Fruit fly (Drosophila melanogaster) whole organism, embryonic: ENCODE measurements around the gene CG9733.

Experiments
- B-H2 ChIP-seq: fragments of 200-800 bp; sonication (Bioruptor generic); optimal IDR thresholded peaks from 2 replicates; lab custom pipeline; 2018; ENCODE audit warnings: missing biosample characterization, mild to moderate bottlenecking, missing genetic modification characterization
- CG10209 ChIP-seq: fragments of 200-800 bp; sonication (Bioruptor generic); optimal IDR thresholded peaks from 3 replicates; lab custom pipeline; 2017; ENCODE audit warnings: missing biosample characterization, mild to moderate bottlenecking, missing genetic modification characterization, missing genetic modification reagents
- CG11093 ChIP-seq: fragments of 200-800 bp; sonication (Bioruptor generic); IDR thresholded peaks from 3 replicates; pipeline ENCODE4 v1.3.6; 2022; ENCODE audit warnings: missing biosample characterization, missing genetic modification characterization
- CG12769 ChIP-seq: fragments of 200-800 bp; sonication (Bioruptor generic); optimal IDR thresholded peaks from 2 replicates; lab custom pipeline; 2019; ENCODE audit warnings: missing biosample characterization, mild to moderate bottlenecking, missing genetic modification characterization, moderate library complexity
- CG14014 ChIP-seq: fragments of 200-800 bp; sonication (Bioruptor generic); IDR thresholded peaks from 2 replicates; pipeline ENCODE4 v1.3.6; 2022; ENCODE audit warnings: missing biosample characterization, missing genetic modification characterization
- CG15269 ChIP-seq: fragments of 200-800 bp; sonication (Bioruptor generic); optimal IDR thresholded peaks from 2 replicates; lab custom pipeline; 2018; ENCODE audit warnings: missing biosample characterization, mild to moderate bottlenecking, missing genetic modification characterization, moderate library complexity
- CG15514 ChIP-seq: fragments of 200-800 bp; sonication (Bioruptor generic); optimal IDR thresholded peaks from 3 replicates; lab custom pipeline; 2017; ENCODE audit warnings: missing biosample characterization, missing genetic modification characterization, mild to moderate bottlenecking, moderate library complexity, missing genetic modification reagents
- CG16815 ChIP-seq: fragments of 200-800 bp; sonication (Bioruptor generic); optimal IDR thresholded peaks from 3 replicates; lab custom pipeline; 2017; ENCODE audit warnings: missing biosample characterization, mild to moderate bottlenecking, missing genetic modification characterization
- CG16863 ChIP-seq: fragments of 200-800 bp; sonication (Bioruptor generic); optimal IDR thresholded peaks from 3 replicates; lab custom pipeline; 2016; ENCODE audit warnings: missing biosample characterization, missing genetic modification characterization
- CG17186 ChIP-seq: fragments of 200-800 bp; sonication (Bioruptor generic); optimal IDR thresholded peaks from 3 replicates; lab custom pipeline; 2017; ENCODE audit warnings: missing biosample characterization, missing genetic modification reagents, missing genetic modification characterization
- CG18011 ChIP-seq: fragments of 200-800 bp; sonication (Bioruptor generic); optimal IDR thresholded peaks from 2 replicates; lab custom pipeline; 2017; ENCODE audit warnings: missing biosample characterization, missing genetic modification characterization, mild to moderate bottlenecking, moderate library complexity, missing genotype
- CG2120 ChIP-seq: fragments of 200-800 bp; sonication (Bioruptor generic); optimal IDR thresholded peaks from 3 replicates; lab custom pipeline; 2016; ENCODE audit warnings: missing biosample characterization, missing genetic modification characterization
- CG3838 ChIP-seq: fragments of 200-800 bp; sonication (Bioruptor generic); optimal IDR thresholded peaks from 3 replicates; lab custom pipeline; 2016; ENCODE audit warnings: missing biosample characterization, missing genetic modification characterization
- CG4404 ChIP-seq: fragments of 200-800 bp; sonication (Bioruptor generic); IDR thresholded peaks from 2 replicates; pipeline ENCODE4 v1.3.6; 2022; ENCODE audit warnings: missing biosample characterization, missing genetic modification characterization
- CG6175 ChIP-seq: fragments of 200-800 bp; sonication (Bioruptor generic); IDR thresholded peaks from 3 replicates; pipeline ENCODE4 v1.3.6; 2022; ENCODE audit warnings: missing biosample characterization, missing genetic modification characterization
- CG7786 ChIP-seq: fragments of 200-800 bp; sonication (Bioruptor generic); optimal IDR thresholded peaks from 2 replicates; lab custom pipeline; 2016; ENCODE audit warnings: missing biosample characterization, missing genetic modification characterization
- CG9609 ChIP-seq: fragments of 200-800 bp; sonication (Bioruptor generic); optimal IDR thresholded peaks from 3 replicates; lab custom pipeline; 2016; ENCODE audit warnings: missing biosample characterization, missing genetic modification characterization
- CG9797 ChIP-seq: fragments of 200-800 bp; sonication (Bioruptor generic); optimal IDR thresholded peaks from 3 replicates; lab custom pipeline; 2018; ENCODE audit warnings: missing biosample characterization, mild to moderate bottlenecking, missing genetic modification characterization
- CG9932 ChIP-seq: fragments of 200-800 bp; sonication (Bioruptor generic); IDR thresholded peaks from 2 replicates; pipeline ENCODE4 v1.3.6; 2022; ENCODE audit warnings: missing biosample characterization, missing genetic modification characterization
- CrebB ChIP-seq: fragments of 200-800 bp; sonication (Bioruptor generic); optimal IDR thresholded peaks from 3 replicates; lab custom pipeline; 2018; ENCODE audit warnings: missing biosample characterization, mild to moderate bottlenecking, missing genetic modification characterization
- E2f1 ChIP-seq: fragments of 200-800 bp; sonication (Bioruptor generic); IDR thresholded peaks from 2 replicates; pipeline ENCODE4 v1.3.6; 2022; ENCODE audit warnings: missing biosample characterization, missing genetic modification characterization
- Fer3 ChIP-seq: fragments of 200-800 bp; sonication (Bioruptor generic); optimal IDR thresholded peaks from 2 replicates; lab custom pipeline; 2018; ENCODE audit warnings: missing biosample characterization, mild to moderate bottlenecking, missing genetic modification characterization, moderate library complexity
- Hmx ChIP-seq: fragments of 200-800 bp; sonication (Bioruptor generic); optimal IDR thresholded peaks from 2 replicates; lab custom pipeline; 2016; ENCODE audit warnings: missing biosample characterization, missing genetic modification characterization
- MBD-R2 ChIP-seq: fragments of 200-800 bp; sonication (Bioruptor generic); IDR thresholded peaks from 2 replicates; pipeline ENCODE4 v1.3.6; 2022; ENCODE audit warnings: missing biosample characterization, missing genetic modification characterization
- Mad ChIP-seq: fragments of 200-800 bp; sonication (Bioruptor generic); optimal IDR thresholded peaks from 2 replicates; lab custom pipeline; 2016; ENCODE audit warnings: missing biosample characterization, missing genetic modification characterization
- Meics ChIP-seq: fragments of 200-800 bp; sonication (Bioruptor generic); optimal IDR thresholded peaks from 2 replicates; lab custom pipeline; 2017; ENCODE audit warnings: missing biosample characterization, mild to moderate bottlenecking, missing genetic modification characterization
- NfI ChIP-seq: fragments of 200-800 bp; sonication (Bioruptor generic); optimal IDR thresholded peaks from 3 replicates; lab custom pipeline; 2018; ENCODE audit warnings: missing biosample characterization, mild to moderate bottlenecking, missing genetic modification characterization, moderate library complexity
- Rfx ChIP-seq: fragments of 200-800 bp; sonication (Bioruptor generic); IDR thresholded peaks from 2 replicates; pipeline ENCODE4 v1.3.6; 2022; ENCODE audit warnings: missing biosample characterization, missing genetic modification characterization
- Rx ChIP-seq: fragments of 200-800 bp; sonication (Bioruptor generic); IDR thresholded peaks from 2 replicates; pipeline ENCODE4 v1.3.6; 2022; ENCODE audit warnings: missing biosample characterization, missing genetic modification characterization
- Sry-β ChIP-seq: fragments of 200-800 bp; sonication (Bioruptor generic); optimal IDR thresholded peaks from 2 replicates; lab custom pipeline; 2018; ENCODE audit warnings: missing biosample characterization, mild to moderate bottlenecking, missing genetic modification characterization, moderate library complexity
- Ssrp ChIP-seq: fragments of 200-800 bp; sonication (Bioruptor generic); optimal IDR thresholded peaks from 2 replicates; lab custom pipeline; 2018; ENCODE audit warnings: missing biosample characterization, mild to moderate bottlenecking, missing genetic modification characterization, moderate library complexity
- Stat92E ChIP-seq, 3 experiments: fragments of >200 bp in 2 of 3; fragments of 200-800 bp in 1 of 3; sonication (Bioruptor generic) in 1 of 3; optimal IDR thresholded peaks; 2 replicates each; lab custom pipeline; 2017 to 2019; ENCODE audit warnings: missing biosample characterization in 3 of 3, missing genetic modification characterization in 3 of 3, mild to moderate bottlenecking in 1 of 3, moderate library complexity in 1 of 3
- Taf1 ChIP-seq: fragments of 200-800 bp; sonication (Bioruptor generic); IDR thresholded peaks from 2 replicates; pipeline ENCODE4 v1.3.6; 2022; ENCODE audit warnings: missing biosample characterization, missing genetic modification characterization
- ac ChIP-seq: fragments of 200-800 bp; sonication (Bioruptor generic); optimal IDR thresholded peaks from 3 replicates; lab custom pipeline; 2017; ENCODE audit warnings: missing biosample characterization, mild to moderate bottlenecking, missing genetic modification characterization
- aop ChIP-seq: fragments of 200-800 bp; sonication (Bioruptor generic); IDR thresholded peaks from 2 replicates; pipeline ENCODE4 v1.3.6; 2022; ENCODE audit warnings: missing biosample characterization, missing genetic modification characterization
- ato ChIP-seq: fragments of 200-800 bp; sonication (Bioruptor generic); IDR thresholded peaks from 2 replicates; pipeline ENCODE4 v1.3.6; 2022; ENCODE audit warnings: missing biosample characterization, missing genetic modification characterization; ENCODE audit not compliant: partially characterized antibody
- croc ChIP-seq: fragments of 200-800 bp; sonication (Bioruptor generic); conservative IDR thresholded peaks from 3 replicates; pipeline ENCODE4 v1.3.6; 2022; ENCODE audit warnings: missing biosample characterization, missing genetic modification characterization
- dati ChIP-seq: fragments of 200-800 bp; sonication (Bioruptor generic); IDR thresholded peaks from 2 replicates; pipeline ENCODE4 v1.3.6; 2022; ENCODE audit warnings: missing biosample characterization, missing genetic modification characterization
- fd102C ChIP-seq: fragments of 200-800 bp; sonication (Bioruptor generic); optimal IDR thresholded peaks from 2 replicates; lab custom pipeline; 2018; ENCODE audit warnings: missing biosample characterization, mild to moderate bottlenecking, missing genetic modification characterization, moderate library complexity
- fd3F ChIP-seq: fragments of 200-800 bp; sonication (Bioruptor generic); optimal IDR thresholded peaks from 2 replicates; lab custom pipeline; 2018; ENCODE audit warnings: missing biosample characterization, mild to moderate bottlenecking, missing genetic modification characterization, moderate library complexity
- gcm2 ChIP-seq: fragments of 200-800 bp; sonication (Bioruptor generic); optimal IDR thresholded peaks from 2 replicates; lab custom pipeline; 2016; ENCODE audit warnings: missing biosample characterization, missing genetic modification characterization
- gsb-n ChIP-seq: fragments of 200-800 bp; sonication (Bioruptor generic); optimal IDR thresholded peaks from 3 replicates; lab custom pipeline; 2018; ENCODE audit warnings: missing biosample characterization, mild to moderate bottlenecking, missing genetic modification characterization
- jumu ChIP-seq: fragments of 200-800 bp; sonication (Bioruptor generic); optimal IDR thresholded peaks from 3 replicates; lab custom pipeline; 2016; ENCODE audit warnings: missing biosample characterization, missing genetic modification characterization
- kah ChIP-seq: fragments of 200-800 bp; sonication (Bioruptor generic); optimal IDR thresholded peaks from 2 replicates; lab custom pipeline; 2018; ENCODE audit warnings: missing biosample characterization, mild to moderate bottlenecking, missing genetic modification characterization
- klu ChIP-seq: fragments of 200-800 bp; sonication (Bioruptor generic); IDR thresholded peaks from 2 replicates; pipeline ENCODE4 v1.3.6; 2022; ENCODE audit warnings: missing biosample characterization, missing genetic modification characterization
- nau ChIP-seq: fragments of 200-800 bp; sonication (Bioruptor generic); optimal IDR thresholded peaks from 3 replicates; lab custom pipeline; 2017; ENCODE audit warnings: missing biosample characterization, mild to moderate bottlenecking, missing genetic modification characterization, missing genetic modification reagents
- otp ChIP-seq: fragments of 200-800 bp; sonication (Bioruptor generic); IDR thresholded peaks from 3 replicates; pipeline ENCODE4, ENCODE4 v1.3.6; 2022; ENCODE audit warnings: missing biosample characterization, missing genetic modification characterization
- psq ChIP-seq: fragments of 200-800 bp; sonication (Bioruptor generic); optimal IDR thresholded peaks from 2 replicates; lab custom pipeline; 2017; ENCODE audit warnings: missing biosample characterization, missing genetic modification characterization
- rib ChIP-seq: fragments of 200-800 bp; sonication (Bioruptor generic); IDR thresholded peaks from 2 replicates; pipeline ENCODE4 v1.3.6; 2022; ENCODE audit warnings: missing biosample characterization, missing genetic modification characterization
- scrt ChIP-seq: fragments of 200-800 bp; sonication (Bioruptor generic); optimal IDR thresholded peaks from 2 replicates; lab custom pipeline; 2018; ENCODE audit warnings: missing biosample characterization, mild to moderate bottlenecking, missing genetic modification characterization, moderate library complexity
- sr ChIP-seq: fragments of 200-800 bp; sonication (Bioruptor generic); IDR thresholded peaks from 3 replicates; pipeline ENCODE4 v1.3.6; 2022; ENCODE audit warnings: missing biosample characterization, missing genetic modification characterization

The CG9733 gene

DNA sequence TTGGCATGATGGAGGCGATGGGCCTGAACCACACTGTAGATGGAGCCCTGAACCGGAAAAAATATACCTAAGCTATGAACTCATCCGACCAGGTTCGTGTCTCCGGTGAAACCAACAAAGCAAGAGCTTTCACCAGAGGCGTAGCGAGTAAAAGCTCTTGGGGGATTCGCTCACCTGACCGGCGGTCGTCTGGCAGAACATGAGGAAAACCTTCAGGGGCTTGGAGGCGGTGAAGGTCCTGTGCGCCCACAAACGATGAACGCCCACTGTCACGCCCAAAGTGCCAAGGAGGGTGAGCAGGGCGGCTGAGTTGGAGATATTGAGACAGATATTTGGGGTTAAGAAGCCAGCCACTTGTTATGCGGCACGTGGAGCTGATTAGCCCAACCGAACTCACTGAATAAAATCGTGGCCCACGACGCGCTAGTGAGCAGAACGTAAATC lies 50.9 kb downstream of the CG9733 start (continued):
- peak; percentile 84 for TF ChIP-seq CG15514 (GFP tag; lab: Kevin White, UChicago)
- peak; percentile 36 for TF ChIP-seq scrt (GFP tag; lab: Kevin White, UChicago)
- no peak for TF ChIP-seq ac (GFP tag; lab: Kevin White, UChicago)
- peak; percentile 14 for TF ChIP-seq nau
- no peak for TF ChIP-seq dati (GFP tag; lab: Robert Waterston, UW)
- TF ChIP-seq Rx: 0 out of 2 replicates have a peak, but pooled peaks have one; percentile 16
- no peak for TF ChIP-seq CG9797
- no peak for TF ChIP-seq klu (GFP tag; lab: Robert Waterston, UW)
- TF ChIP-seq rib (GFP tag; lab: Robert Waterston, UW): peak; percentile 80; the same call in 1 of the 2 replicates
- TF ChIP-seq CG16863 (GFP tag; lab: Kevin White, UChicago): no peak
- TF ChIP-seq Mad: peak; percentile 10
- peak; percentile 67 for TF ChIP-seq kah
- TF ChIP-seq CG6175 (GFP tag; lab: Robert Waterston, UW): no peak
- no peak for TF ChIP-seq gsb-n (tag; lab: Kevin White, UChicago)
- peak; percentile 21; the same call in 1 of the 2 replicates for TF ChIP-seq Taf1
- TF ChIP-seq CG17186 (GFP tag; lab: Kevin White, UChicago): no peak
- no peak for TF ChIP-seq Sry-β
- 0 out of 3 replicates have a peak, but pooled peaks have one; percentile 28 for TF ChIP-seq CG11093 (GFP tag; lab: Robert Waterston, UW)
- no peak for TF ChIP-seq Ssrp (tag; lab: Kevin White, UChicago)
- peak; percentile 48 for TF ChIP-seq CG15269
- TF ChIP-seq Fer3: peak; percentile 14
- TF ChIP-seq CG2120: peak; percentile 79
- no peak for TF ChIP-seq CG4404 (GFP tag; lab: Robert Waterston, UW)
- TF ChIP-seq CG16815 (GFP tag; lab: Kevin White, UChicago): no peak
- TF ChIP-seq fd3F (GFP tag; lab: Kevin White, UChicago): no peak
- TF ChIP-seq CG18011 (GFP tag; lab: Kevin White, UChicago): no peak
- no peak for TF ChIP-seq Hmx (GFP tag; lab: Kevin White, UChicago)
- TF ChIP-seq E2f1: peak; percentile 55
- no peak for TF ChIP-seq CG14014
- TF ChIP-seq CG12769 (tag; lab: Kevin White, UChicago): peak; percentile 65
- 0 out of 2 replicates have a peak, but pooled peaks have one; percentile 10 for TF ChIP-seq ato (GFP tag; lab: Robert Waterston, UW)
- no peak for TF ChIP-seq CG10209 (GFP tag; lab: Kevin White, UChicago)
- TF ChIP-seq sr (GFP tag; lab: Robert Waterston, UW): no peak
- peak; percentile 88 for TF ChIP-seq Rfx (GFP tag; lab: Robert Waterston, UW)
- TF ChIP-seq gcm2 (GFP tag; lab: Kevin White, UChicago): no peak
- peak; percentile 42 for TF ChIP-seq B-H2 (GFP tag; lab: Kevin White, UChicago)
- peak; percentile 66 for TF ChIP-seq MBD-R2 (GFP tag; lab: Robert Waterston, UW)
- TF ChIP-seq CG3838 (GFP tag; lab: Kevin White, UChicago): no peak
- TF ChIP-seq Meics (GFP tag; lab: Kevin White, UChicago): peak; percentile 62
- TF ChIP-seq psq (GFP tag; lab: Kevin White, UChicago): no peak
- peak; percentile 13 for TF ChIP-seq CG9609 (GFP tag; lab: Kevin White, UChicago)
- no peak for TF ChIP-seq Stat92E (GFP tag; optimal IDR thresholded peaks at IDR 0.05; lab: Kevin White, UChicago)
- peak; percentile 37 for TF ChIP-seq CG7786 (GFP tag; lab: Kevin White, UChicago)
- peak; percentile 39 for TF ChIP-seq CrebB
- no peak for TF ChIP-seq jumu
- peak; percentile 16 for TF ChIP-seq NfI
- TF ChIP-seq aop (GFP tag; lab: Robert Waterston, UW): no peak
- TF ChIP-seq croc (GFP tag; lab: Robert Waterston, UW): no peak
- no peak for TF ChIP-seq otp (GFP tag; lab: Robert Waterston, UW)
- no peak for TF ChIP-seq fd102C (GFP tag; lab: Kevin White, UChicago)
- TF ChIP-seq CG9932 (GFP tag; lab: Robert Waterston, UW): no peak
